Fruit fly (Drosophila melanogaster) whole organism, larva: ENCODE measurements around the gene Cep135.

Experiments
- noc ChIP-seq: fragments of 200-800 bp; sonication (Bioruptor generic); optimal IDR thresholded peaks from 3 replicates; lab custom pipeline; 2019; ENCODE audit warnings: missing biosample characterization, mild to moderate bottlenecking, missing genetic modification characterization, moderate library complexity

The Cep135 gene

dm6 chr3L:15158330-15159114, 42.0 kb downstream of the Cep135 start, which contains the start of the genes Msh6 and Prp31:
Msh6 (minus strand) TSS chr3L:15158562.
Prp31 (plus strand) TSS chr3L:15159100.
- TF ChIP-seq noc (tag; lab: Kevin White, UChicago): no peak

DNA sequence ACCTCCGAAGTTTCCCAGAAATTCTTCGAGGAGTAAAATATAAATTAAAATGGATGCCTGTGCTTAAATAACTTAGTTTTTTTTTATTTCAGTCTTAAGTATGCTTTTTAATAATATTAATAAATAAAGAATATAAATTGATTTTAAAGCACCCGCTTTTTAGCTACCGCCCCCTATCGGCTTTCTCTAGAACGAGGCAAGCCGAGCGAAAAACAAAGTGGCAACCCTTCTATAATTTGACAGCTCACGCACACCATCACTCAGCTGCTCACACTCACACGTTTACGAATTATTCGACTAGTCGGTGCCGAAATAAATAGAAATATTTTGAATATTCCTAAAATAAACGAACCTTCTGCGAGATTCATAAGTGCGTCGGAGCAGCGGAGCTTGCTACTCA, 45.0 kb downstream of the Cep135 start, which contains the start of gene CG6878:
TSS of gene CG6878 (plus strand) at position 269 of the 400 bp plus-strand sequence.
- TF ChIP-seq noc (tag; lab: Kevin White, UChicago): no peak

DNA sequence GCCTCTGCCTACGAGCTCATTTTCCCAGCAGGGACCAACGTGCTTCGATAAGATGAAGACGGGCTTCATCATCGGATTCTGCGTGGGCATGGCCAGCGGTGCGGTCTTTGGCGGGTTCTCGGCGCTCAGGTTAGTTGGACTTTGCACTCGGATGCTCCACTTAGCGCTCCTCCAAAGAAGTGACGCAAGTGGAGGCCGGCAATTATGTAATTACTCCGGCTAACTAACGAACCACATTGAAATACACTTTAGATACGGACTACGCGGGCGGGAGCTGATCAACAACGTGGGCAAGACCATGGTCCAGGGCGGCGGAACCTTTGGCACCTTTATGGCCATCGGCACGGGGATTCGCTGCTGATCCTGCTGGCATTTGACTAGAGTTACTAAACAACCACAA, 45.5 kb downstream of the Cep135 start:
- TF ChIP-seq noc (tag; lab: Kevin White, UChicago): no peak

DNA sequence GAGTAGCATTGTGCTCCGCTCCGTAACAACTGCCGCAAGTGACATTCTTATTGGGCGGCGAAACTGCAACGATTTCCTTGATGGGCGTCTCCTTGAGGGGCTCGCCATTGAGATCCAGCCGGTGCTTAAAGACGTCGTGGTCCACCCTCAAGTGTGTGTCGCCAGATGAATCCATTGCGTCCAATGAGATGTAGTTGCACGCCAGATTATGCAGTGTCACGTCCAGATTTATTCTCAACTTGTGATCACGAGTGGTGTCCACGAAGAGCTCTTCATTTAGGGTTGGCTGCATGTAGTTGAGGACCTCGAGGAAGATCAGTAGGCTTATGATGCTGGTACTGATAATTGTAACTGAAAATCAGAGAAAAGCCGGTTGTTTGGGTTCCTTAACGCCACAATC, 46.5 kb downstream of the Cep135 start:
- TF ChIP-seq noc (tag; lab: Kevin White, UChicago): no peak

DNA sequence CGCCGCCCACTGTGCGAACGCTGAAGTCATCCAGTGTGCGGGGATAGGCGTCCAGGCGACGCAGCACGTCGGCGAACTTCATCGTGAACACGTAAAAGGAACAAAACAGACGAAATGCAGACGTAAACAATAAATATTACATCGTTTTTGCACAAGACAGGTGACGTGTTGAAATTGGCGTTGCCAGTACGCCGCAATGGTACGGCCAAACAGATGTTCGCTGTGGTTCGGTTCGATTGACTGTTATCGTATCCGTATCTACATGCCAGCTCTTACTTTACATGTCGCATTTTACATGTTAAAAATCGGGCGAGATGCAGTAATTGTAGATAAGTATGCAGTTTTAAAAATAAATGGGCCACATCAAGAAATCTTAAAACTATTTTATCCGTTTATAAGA, 46.9 kb downstream of the Cep135 start, which contains the start of gene CG7011:
TSS of gene CG7011 (minus strand) at position 215 of the 400 bp plus-strand sequence.
- no peak for TF ChIP-seq noc (tag; lab: Kevin White, UChicago)

dm6 chr3L:15169010-15169409, 52.5 kb downstream of the Cep135 start:
- TF ChIP-seq noc (tag; lab: Kevin White, UChicago): no peak

dm6 chr3L:15169795-15170194, 53.3 kb downstream of the Cep135 start:
- TF ChIP-seq noc (tag; lab: Kevin White, UChicago): no peak

DNA sequence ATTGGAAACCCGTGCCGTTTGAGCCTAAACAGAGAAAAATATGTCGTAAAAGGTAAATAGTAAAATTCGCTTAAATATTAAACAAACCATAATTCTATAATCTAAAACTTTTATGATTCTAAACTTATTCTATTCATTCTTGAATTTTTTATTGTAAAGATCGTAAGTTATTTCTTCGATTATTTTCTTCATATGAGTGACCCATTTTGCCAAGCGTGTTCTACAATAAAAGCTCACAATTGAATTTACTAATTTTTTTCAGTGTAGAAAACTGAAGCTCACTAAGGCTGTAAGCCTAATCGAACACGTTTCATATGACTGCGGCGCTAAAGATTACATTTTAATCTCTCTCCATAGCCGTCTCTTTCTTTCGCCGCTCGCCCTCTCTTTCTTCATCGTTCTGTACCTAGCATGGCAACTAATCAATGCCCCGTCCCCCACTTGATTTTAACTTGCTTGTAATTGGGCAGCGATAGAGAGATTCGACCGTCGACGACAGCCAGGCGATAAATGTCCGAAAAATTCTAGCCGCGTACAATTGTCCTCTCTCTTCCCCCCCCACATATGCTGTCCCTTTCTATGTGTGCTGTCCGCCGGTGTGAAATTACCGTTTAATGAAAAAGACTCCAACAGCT, 55.3 kb downstream of the Cep135 start:
- TF ChIP-seq noc (tag; lab: Kevin White, UChicago): no peak

DNA sequence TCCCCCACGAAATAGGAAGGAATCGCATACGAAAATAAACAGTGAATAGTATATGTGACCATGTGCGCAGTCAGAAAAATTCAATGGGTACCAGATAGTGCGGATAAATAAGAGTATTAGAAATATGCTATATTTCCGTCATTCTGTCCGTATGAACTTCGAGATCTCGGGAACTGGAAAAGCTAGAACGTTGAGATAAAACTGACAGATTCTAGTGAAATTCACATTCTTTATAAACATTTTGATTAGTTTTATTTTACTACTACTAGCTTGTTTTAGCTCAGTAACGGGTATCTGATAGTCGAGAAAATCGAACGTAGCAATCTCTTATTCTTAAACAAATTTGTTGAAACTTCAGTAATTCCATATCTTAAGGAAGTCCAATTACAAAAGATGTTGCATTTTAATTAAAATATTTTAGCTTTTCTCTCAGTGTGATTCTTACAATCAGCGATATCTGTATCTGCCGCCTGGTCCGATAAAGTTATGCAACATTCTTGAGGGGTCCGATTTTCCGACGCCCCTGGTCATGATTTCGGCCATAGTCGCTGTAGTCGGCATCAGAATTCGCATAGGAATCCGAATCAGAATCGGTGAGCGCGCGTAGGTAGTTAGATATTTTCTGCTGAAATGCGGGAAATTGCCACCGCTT, 56.0 kb downstream of the Cep135 start:
- TF ChIP-seq noc (tag; lab: Kevin White, UChicago): no peak

DNA sequence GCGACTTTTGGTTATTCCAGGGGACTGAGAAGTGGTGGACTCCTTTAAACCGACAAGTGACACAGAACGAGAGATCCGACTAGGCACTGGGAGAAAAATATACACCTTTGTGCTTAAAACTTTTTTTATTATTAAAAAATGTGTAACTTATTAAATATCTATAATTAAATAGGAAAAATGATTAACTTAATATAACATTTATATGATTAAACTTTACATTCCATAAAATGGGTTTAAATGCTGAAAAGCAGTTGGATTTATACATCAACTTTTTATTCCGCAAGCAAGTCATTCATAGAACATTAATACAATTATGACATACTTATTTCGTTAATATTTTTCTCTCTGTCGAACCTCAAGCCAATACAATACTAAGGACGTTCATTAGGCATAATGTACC, 57.5 kb downstream of the Cep135 start:
- no peak for TF ChIP-seq noc (tag; lab: Kevin White, UChicago)

- TF ChIP-seq noc (tag; lab: Kevin White, UChicago): no peak
Observed at dm6 chr3L:15174823-15175222, 58.3 kb downstream of the Cep135 start.

DNA sequence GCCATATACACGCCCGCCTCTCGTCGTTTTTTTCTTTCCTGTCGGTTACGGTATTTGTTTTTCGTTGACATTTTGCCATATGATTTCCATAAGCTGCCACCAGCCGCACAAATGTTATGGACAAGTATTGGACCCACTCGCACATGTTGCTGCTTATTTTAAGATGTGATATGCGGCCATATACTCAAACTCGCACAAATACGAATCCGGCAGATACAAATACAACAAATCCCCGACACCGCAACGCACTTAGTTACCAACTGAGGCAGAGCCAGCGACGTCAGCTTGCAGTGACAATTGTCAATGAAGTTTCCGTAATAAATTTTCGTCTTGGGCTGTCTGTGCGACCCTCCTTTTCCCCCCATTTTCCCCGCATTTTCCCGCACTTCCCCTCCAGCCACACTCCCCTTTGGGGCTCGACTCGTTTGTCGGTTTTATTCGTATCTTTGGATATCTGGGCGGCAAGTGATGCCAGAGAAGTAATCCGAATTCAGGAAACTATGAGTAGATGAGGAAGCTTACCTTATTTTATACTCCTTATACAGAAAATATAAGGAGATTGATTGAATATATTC, 60.2 kb downstream of the Cep135 start:
- TF ChIP-seq noc (tag; lab: Kevin White, UChicago): no peak
